Worm (Caenorhabditis elegans): ENCODE data around the gene F53C11.5.
A peak's percentile ranks its signal among the peaks of the same experiment; 100 is the strongest.

The F53C11.5 gene

ce11 chrV:13789362-13789761, 2.0 kb downstream of the F53C11.5 start (continued):
- TF ChIP-seq gei-17 (GFP tag; optimal IDR thresholded peaks at IDR 0.05) (no peak), unc-62 (GFP tag; optimal IDR thresholded peaks at IDR 0.05) (peak; percentile 44), fkh-3 (tag; optimal IDR thresholded peaks at IDR 0.05) (no peak), lsy-27 (tag; optimal IDR thresholded peaks at IDR 0.05; ENCODE audit: borderline replicate concordance, insufficient read depth) (no peak), lsl-1 (GFP tag; optimal IDR thresholded peaks at IDR 0.05) (no peak), ceh-91 (GFP tag; IDR thresholded peaks at IDR 0.05) (no peak), snpc-1.1 (tag; optimal IDR thresholded peaks at IDR 0.05; ENCODE audit: insufficient read depth) (no peak), chd-7 (tag; optimal IDR thresholded peaks at IDR 0.05) (no peak), tbx-9 (tag; optimal IDR thresholded peaks at IDR 0.05; ENCODE audit: borderline replicate concordance) (no peak), hrde-1 (tag; optimal IDR thresholded peaks at IDR 0.05; ENCODE audit: borderline replicate concordance) (no peak), ztf-25 (GFP tag; IDR thresholded peaks at IDR 0.05) (no peak), nfya-1 (tag; optimal IDR thresholded peaks at IDR 0.05; ENCODE audit: borderline replicate concordance, insufficient read depth) (no peak), madf-8 (GFP tag; conservative IDR thresholded peaks at IDR 0.05) (no peak), ekl-4 (GFP tag; IDR thresholded peaks at IDR 0.05) (no peak), aptf-2 (GFP tag; conservative IDR thresholded peaks at IDR 0.05) (no peak), ceh-79 (tag; optimal IDR thresholded peaks at IDR 0.05) (no peak), hmg-20 (GFP tag; IDR thresholded peaks at IDR 0.05) (no peak), die-1 (tag; optimal IDR thresholded peaks at IDR 0.05) (no peak), K12H6.12 (tag; optimal IDR thresholded peaks at IDR 0.05) (peak; percentile 84), F23B12.7 (tag; optimal IDR thresholded peaks at IDR 0.05; ENCODE audit: insufficient read depth) (peak; percentile 70), atf-7 (tag; optimal IDR thresholded peaks at IDR 0.05) (no peak), attf-3 (GFP tag; conservative IDR thresholded peaks at IDR 0.05) (no peak), nhr-80 (tag; optimal IDR thresholded peaks at IDR 0.05) (peak; percentile 93), egrh-3 (GFP tag; IDR thresholded peaks at IDR 0.05) (no peak), egl-44 (GFP tag; IDR thresholded peaks at IDR 0.05) (no peak; the same call in 1 of the 2 replicates), F52B5.7 (tag; optimal IDR thresholded peaks at IDR 0.05) (no peak), F57A8.1 (GFP tag; optimal IDR thresholded peaks at IDR 0.05) (no peak), ceh-40 (GFP tag; IDR thresholded peaks at IDR 0.05) (no peak), Y79H2A.3 (GFP tag; conservative IDR thresholded peaks at IDR 0.05) (no peak), hlh-26 (GFP tag; conservative IDR thresholded peaks at IDR 0.05) (no peak), athp-1 (tag; optimal IDR thresholded peaks at IDR 0.05) (peak; percentile 1), Y56A3A.18 (GFP tag; IDR thresholded peaks at IDR 0.05) (0 out of 2 replicates have a peak, but pooled peaks have one; percentile 51), K11D2.4 (GFP tag; IDR thresholded peaks at IDR 0.05) (0 out of 2 replicates have a peak, but pooled peaks have one; percentile 27), bed-2 (GFP tag; IDR thresholded peaks at IDR 0.05) (no peak), ztf-18 (tag; optimal IDR thresholded peaks at IDR 0.05) (peak; percentile 48), madf-10 (tag; optimal IDR thresholded peaks at IDR 0.05) (peak; percentile 61), F33H1.4 (GFP tag; IDR thresholded peaks at IDR 0.05) (no peak), him-1 (tag; optimal IDR thresholded peaks at IDR 0.05) (no peak), nfyb-1 (GFP tag; IDR thresholded peaks at IDR 0.05) (no peak), ceh-100 (GFP tag; IDR thresholded peaks at IDR 0.05) (peak; percentile 25; the same call in 1 of the 2 replicates), madf-6 (GFP tag; IDR thresholded peaks at IDR 0.05) (no peak), ama-1 (optimal IDR thresholded peaks at IDR 0.05) (peak; percentile 12), ama-1 (GFP tag; optimal IDR thresholded peaks at IDR 0.05) (no peak), snpc-3.4 (tag; optimal IDR thresholded peaks at IDR 0.05) (no peak), F57C9.4 (tag; optimal IDR thresholded peaks at IDR 0.05) (no peak), Y67H2A.10 (GFP tag; conservative IDR thresholded peaks at IDR 0.05) (no peak), ztf-28 (GFP tag; IDR thresholded peaks at IDR 0.05) (no peak), F10E7.11 (tag; optimal IDR thresholded peaks at IDR 0.05) (no peak), pbrm-1 (GFP tag; IDR thresholded peaks at IDR 0.05) (0 out of 2 replicates have a peak, but pooled peaks have one; percentile 24)

Measured in whole organism, young adult.